Fruit fly (Drosophila melanogaster) whole organism, embryonic: ENCODE measurements around the gene CG46427.

Source experiments
- BEAF-32 ChIP-seq: fragments of 200-800 bp; sonication (Bioruptor generic); optimal IDR thresholded peaks from 3 replicates; lab custom pipeline; 2017; ENCODE audit warnings: missing biosample characterization, missing genetic modification characterization, mild to moderate bottlenecking, moderate library complexity, missing genetic modification reagents
- Blimp-1 ChIP-seq: fragments of 200-800 bp; sonication (Bioruptor generic); optimal IDR thresholded peaks from 3 replicates; lab custom pipeline; 2018; ENCODE audit warnings: missing biosample characterization, missing genetic modification characterization, mild to moderate bottlenecking, moderate library complexity, missing genetic modification reagents
- BtbVII ChIP-seq: fragments of 200-800 bp; sonication (Bioruptor generic); optimal IDR thresholded peaks from 3 replicates; lab custom pipeline; 2017; ENCODE audit warnings: missing biosample characterization, mild to moderate bottlenecking, missing genetic modification characterization
- Bteb2 ChIP-seq: fragments of 200-800 bp; sonication (Bioruptor generic); optimal IDR thresholded peaks from 2 replicates; lab custom pipeline; 2016; ENCODE audit warnings: missing biosample characterization, missing genetic modification characterization
- C15 ChIP-seq: fragments of 200-800 bp; sonication (Bioruptor generic); IDR thresholded peaks from 3 replicates; pipeline ENCODE4 v1.3.6; 2022; ENCODE audit warnings: missing biosample characterization, missing genetic modification characterization
- CG10366 ChIP-seq: fragments of 200-800 bp; sonication (Bioruptor generic); IDR thresholded peaks from 2 replicates; pipeline ENCODE4 v1.3.6; 2022; ENCODE audit warnings: missing biosample characterization, missing genetic modification characterization
- CG11504 ChIP-seq: fragments of 200-800 bp; sonication (Bioruptor generic); optimal IDR thresholded peaks from 3 replicates; lab custom pipeline; 2019; ENCODE audit warnings: missing biosample characterization, mild to moderate bottlenecking, missing genetic modification characterization, moderate library complexity
- CG12071 ChIP-seq: fragments of 200-800 bp; sonication (Bioruptor generic); optimal IDR thresholded peaks from 3 replicates; lab custom pipeline; 2018; ENCODE audit warnings: missing biosample characterization, mild to moderate bottlenecking, missing genetic modification characterization
- CG12219 ChIP-seq: fragments of 200-800 bp; sonication (Bioruptor generic); optimal IDR thresholded peaks from 3 replicates; lab custom pipeline; 2018; ENCODE audit warnings: missing biosample characterization, mild to moderate bottlenecking, missing genetic modification characterization
- CG13123 ChIP-seq: fragments of 200-800 bp; sonication (Bioruptor generic); optimal IDR thresholded peaks from 2 replicates; lab custom pipeline; 2016; ENCODE audit warnings: missing biosample characterization, missing genetic modification characterization
- CG15696 ChIP-seq: fragments of 200-800 bp; sonication (Bioruptor generic); optimal IDR thresholded peaks from 2 replicates; lab custom pipeline; 2019; ENCODE audit warnings: missing biosample characterization, mild to moderate bottlenecking, missing genetic modification characterization, moderate library complexity
- CG17912 ChIP-seq: fragments of 200-800 bp; sonication (Bioruptor generic); optimal IDR thresholded peaks from 2 replicates; lab custom pipeline; 2018; ENCODE audit warnings: missing biosample characterization, mild to moderate bottlenecking, missing genetic modification characterization
- CG32532 ChIP-seq: fragments of 200-800 bp; sonication (Bioruptor generic); IDR thresholded peaks from 2 replicates; pipeline ENCODE4 v1.3.6; 2022; ENCODE audit warnings: missing biosample characterization, missing genetic modification characterization
- CG34376 ChIP-seq: fragments of 200-800 bp; sonication (Bioruptor generic); optimal IDR thresholded peaks from 2 replicates; lab custom pipeline; 2018; ENCODE audit warnings: missing biosample characterization, mild to moderate bottlenecking, missing genetic modification characterization
- CG4360 ChIP-seq: fragments of 200-800 bp; sonication (Bioruptor generic); IDR thresholded peaks from 2 replicates; pipeline ENCODE4 v1.3.6; 2022; ENCODE audit warnings: missing biosample characterization, missing genetic modification characterization
- CG4707 ChIP-seq: fragments of 200-800 bp; sonication (Bioruptor generic); optimal IDR thresholded peaks from 2 replicates; lab custom pipeline; 2018; ENCODE audit warnings: missing biosample characterization, mild to moderate bottlenecking, missing genetic modification characterization, moderate library complexity
- CG6689 ChIP-seq: fragments of 200-800 bp; sonication (Bioruptor generic); IDR thresholded peaks from 2 replicates; pipeline ENCODE4 v1.3.6; 2022; ENCODE audit warnings: missing biosample characterization, missing genetic modification characterization
- CG6813 ChIP-seq: fragments of 200-800 bp; sonication (Bioruptor generic); optimal IDR thresholded peaks from 2 replicates; lab custom pipeline; 2017; ENCODE audit warnings: missing biosample characterization, missing genetic modification characterization, mild to moderate bottlenecking, moderate library complexity, missing genetic modification reagents
- CG6854 ChIP-seq: fragments of 200-800 bp; sonication (Bioruptor generic); optimal IDR thresholded peaks from 3 replicates; lab custom pipeline; 2017; ENCODE audit warnings: missing biosample characterization, mild to moderate bottlenecking, missing genetic modification characterization
- CG7839 ChIP-seq: fragments of 200-800 bp; sonication (Bioruptor generic); optimal IDR thresholded peaks from 3 replicates; lab custom pipeline; 2018; ENCODE audit warnings: missing biosample characterization, mild to moderate bottlenecking, missing genetic modification characterization, moderate library complexity
- CG8281 ChIP-seq: fragments of 200-800 bp; sonication (Bioruptor generic); optimal IDR thresholded peaks from 2 replicates; lab custom pipeline; 2018; ENCODE audit warnings: missing biosample characterization, mild to moderate bottlenecking, missing genetic modification characterization, moderate library complexity
- CG8388 ChIP-seq: fragments of 200-800 bp; sonication (Bioruptor generic); optimal IDR thresholded peaks from 2 replicates; lab custom pipeline; 2019; ENCODE audit warnings: missing biosample characterization, mild to moderate bottlenecking, missing genetic modification characterization, moderate library complexity
- CG9932 ChIP-seq: fragments of 200-800 bp; sonication (Bioruptor generic); IDR thresholded peaks from 2 replicates; pipeline ENCODE4 v1.3.6; 2022; ENCODE audit warnings: missing biosample characterization, missing genetic modification characterization
- CrebB ChIP-seq: fragments of 200-800 bp; sonication (Bioruptor generic); optimal IDR thresholded peaks from 3 replicates; lab custom pipeline; 2018; ENCODE audit warnings: missing biosample characterization, mild to moderate bottlenecking, missing genetic modification characterization
- H2.0 ChIP-seq: fragments of 200-800 bp; sonication (Bioruptor generic); IDR thresholded peaks from 2 replicates; pipeline ENCODE4 v1.3.6; 2022; ENCODE audit warnings: missing biosample characterization, missing genetic modification characterization
- HLH3B ChIP-seq: fragments of 200-800 bp; sonication (Bioruptor generic); IDR thresholded peaks from 2 replicates; pipeline ENCODE4 v1.3.6; 2022; ENCODE audit warnings: missing biosample characterization, missing genetic modification characterization
- Hr39 ChIP-seq: fragments of >200 bp; optimal IDR thresholded peaks from 2 replicates; lab custom pipeline; 2017
- Lim3 ChIP-seq: fragments of 200-800 bp; sonication (Bioruptor generic); IDR thresholded peaks from 2 replicates; pipeline ENCODE4 v1.3.6; 2022; ENCODE audit warnings: missing biosample characterization, missing genetic modification characterization
- Lpt ChIP-seq: fragments of >200 bp; optimal IDR thresholded peaks from 2 replicates; lab custom pipeline; 2018; ENCODE audit warnings: missing biosample characterization, missing genetic modification characterization
- MTF-1 ChIP-seq: fragments of 200-800 bp; sonication (Bioruptor generic); optimal IDR thresholded peaks from 2 replicates; lab custom pipeline; 2018; ENCODE audit warnings: missing biosample characterization, mild to moderate bottlenecking, missing genetic modification characterization, borderline replicate concordance
- Oaz ChIP-seq: fragments of 200-800 bp; sonication (Bioruptor generic); IDR thresholded peaks from 2 replicates; pipeline ENCODE4 v1.3.6; 2022; ENCODE audit warnings: missing biosample characterization, missing genetic modification characterization
- Opbp ChIP-seq: fragments of 200-800 bp; sonication (Bioruptor generic); IDR thresholded peaks from 3 replicates; pipeline ENCODE4 v1.3.6; 2022; ENCODE audit warnings: missing biosample characterization, missing genetic modification characterization; ENCODE audit not compliant: partially characterized antibody
- Ravus ChIP-seq: fragments of 200-800 bp; sonication (Bioruptor generic); IDR thresholded peaks from 2 replicates; pipeline ENCODE4 v1.3.6; 2022; ENCODE audit warnings: missing biosample characterization, missing genetic modification characterization
- Side ChIP-seq: fragments of 200-800 bp; sonication (Bioruptor generic); optimal IDR thresholded peaks from 2 replicates; lab custom pipeline; 2016; ENCODE audit warnings: missing biosample characterization, missing genetic modification characterization
- Sin3A ChIP-seq: fragments of >200 bp; optimal IDR thresholded peaks from 2 replicates; lab custom pipeline; 2018
- Six4 ChIP-seq: fragments of 200-800 bp; sonication (Bioruptor generic); optimal IDR thresholded peaks from 2 replicates; lab custom pipeline; 2016; ENCODE audit warnings: missing biosample characterization, missing genetic modification characterization
- Sox100B ChIP-seq: fragments of 200-800 bp; sonication (Bioruptor generic); optimal IDR thresholded peaks from 3 replicates; lab custom pipeline; 2018; ENCODE audit warnings: missing biosample characterization, mild to moderate bottlenecking, missing genetic modification characterization
- Tbp ChIP-seq: fragments of >200 bp; optimal IDR thresholded peaks from 2 replicates; lab custom pipeline; 2018; ENCODE audit warnings: missing biosample characterization, missing genetic modification characterization
- ac ChIP-seq: fragments of 200-800 bp; sonication (Bioruptor generic); optimal IDR thresholded peaks from 3 replicates; lab custom pipeline; 2017; ENCODE audit warnings: missing biosample characterization, mild to moderate bottlenecking, missing genetic modification characterization
- gcm2 ChIP-seq: fragments of 200-800 bp; sonication (Bioruptor generic); optimal IDR thresholded peaks from 2 replicates; lab custom pipeline; 2016; ENCODE audit warnings: missing biosample characterization, missing genetic modification characterization
- hbn ChIP-seq: fragments of 200-800 bp; sonication (Bioruptor generic); IDR thresholded peaks from 2 replicates; pipeline ENCODE4 v1.3.6; 2022; ENCODE audit warnings: missing biosample characterization, missing genetic modification characterization; ENCODE audit not compliant: partially characterized antibody
- jigr1 ChIP-seq: fragments of 200-800 bp; sonication (Bioruptor generic); IDR thresholded peaks from 3 replicates; pipeline ENCODE4 v1.3.6; 2022; ENCODE audit warnings: missing biosample characterization, missing genetic modification characterization
- knrl ChIP-seq: fragments of 200-800 bp; sonication (Bioruptor generic); IDR thresholded peaks from 3 replicates; pipeline ENCODE4 v1.3.6; 2022; ENCODE audit warnings: missing biosample characterization, missing genetic modification characterization; ENCODE audit not compliant: partially characterized antibody
- mld ChIP-seq: fragments of 200-800 bp; sonication (Bioruptor generic); IDR thresholded peaks from 3 replicates; pipeline ENCODE4 v1.3.6; 2022; ENCODE audit warnings: missing biosample characterization, missing genetic modification characterization; ENCODE audit not compliant: partially characterized antibody
- nom ChIP-seq: fragments of 200-800 bp; sonication (Bioruptor generic); optimal IDR thresholded peaks from 2 replicates; lab custom pipeline; 2017; ENCODE audit warnings: missing biosample characterization, missing genetic modification characterization, mild to moderate bottlenecking, moderate library complexity, missing genetic modification reagents
- psq ChIP-seq: fragments of 200-800 bp; sonication (Bioruptor generic); optimal IDR thresholded peaks from 2 replicates; lab custom pipeline; 2017; ENCODE audit warnings: missing biosample characterization, missing genetic modification characterization
- toy ChIP-seq: fragments of 200-800 bp; sonication (Bioruptor generic); IDR thresholded peaks from 2 replicates; pipeline ENCODE4 v1.3.6; 2022; ENCODE audit warnings: missing biosample characterization, missing genetic modification characterization
- ttk ChIP-seq: fragments of 200-800 bp; sonication (Bioruptor generic); IDR thresholded peaks from 2 replicates; pipeline ENCODE4 v2.1.2; 2022; ENCODE audit warnings: missing biosample characterization, missing genetic modification characterization
- unpg ChIP-seq: fragments of 200-800 bp; sonication (Bioruptor generic); optimal IDR thresholded peaks from 3 replicates; lab custom pipeline; 2018; ENCODE audit warnings: missing biosample characterization, mild to moderate bottlenecking, missing genetic modification characterization, moderate library complexity
- vvl ChIP-seq: fragments of 200-800 bp; sonication (Bioruptor generic); IDR thresholded peaks from 2 replicates; pipeline ENCODE4 v1.3.6; 2022; ENCODE audit warnings: missing biosample characterization, missing genetic modification characterization
- zfh2 ChIP-seq: fragments of 200-800 bp; sonication (Bioruptor generic); optimal IDR thresholded peaks from 2 replicates; lab custom pipeline; 2016; ENCODE audit warnings: missing biosample characterization, missing genetic modification characterization

The CG46427 gene

dm6 chr3R:12422379-12422975 lies 16.5 kb downstream of the CG46427 start, which contains the start of the genes Scgbeta and CG17202 (continued):
- TF ChIP-seq CG10366 (GFP tag; lab: Robert Waterston, UW) (no peak), CG34376 (GFP tag; lab: Kevin White, UChicago) (peak; percentile 40), unpg (GFP tag; lab: Kevin White, UChicago) (no peak), BtbVII (GFP tag; lab: Kevin White, UChicago) (no peak), Oaz (GFP tag; lab: Robert Waterston, UW) (no peak), CG9932 (peak; percentile 56), CG4707 (GFP tag; lab: Kevin White, UChicago) (no peak), CG6689 (no peak), jigr1 (no peak), Side (GFP tag; lab: Kevin White, UChicago) (peak; percentile 11), CG32532 (GFP tag; lab: Robert Waterston, UW) (no peak; the same call in 1 of the 2 replicates), Six4 (GFP tag; lab: Kevin White, UChicago) (no peak), psq (GFP tag; lab: Kevin White, UChicago) (no peak), gcm2 (GFP tag; lab: Kevin White, UChicago) (no peak), CG8281 (no peak), mld (GFP tag; lab: Robert Waterston, UW) (no peak), Blimp-1 (no peak), BEAF-32 (GFP tag; lab: Kevin White, UChicago) (peak; percentile 37), Lpt (GFP tag; lab: Kevin White, UChicago) (no peak), H2.0 (GFP tag; lab: Robert Waterston, UW) (no peak), HLH3B (GFP tag; lab: Robert Waterston, UW) (no peak), nom (no peak), CG4360 (no peak), Ravus (GFP tag; lab: Robert Waterston, UW) (no peak), Bteb2 (GFP tag; lab: Kevin White, UChicago) (peak; percentile 7), Hr39 (lab: Kevin White, UChicago) (no peak), CG15696 (tag; lab: Kevin White, UChicago) (no peak), CG11504 (tag; lab: Kevin White, UChicago) (no peak), C15 (GFP tag; lab: Robert Waterston, UW) (no peak), CG17912 (GFP tag; lab: Kevin White, UChicago) (no peak), CG6813 (no peak), CG12071 (GFP tag; lab: Kevin White, UChicago) (no peak), ac (GFP tag; lab: Kevin White, UChicago) (no peak), Opbp (0 out of 3 replicates have a peak, but pooled peaks have one; percentile 22), CG13123 (no peak), Lim3 (GFP tag; lab: Robert Waterston, UW) (no peak), CG6854 (GFP tag; lab: Kevin White, UChicago) (no peak), MTF-1 (GFP tag; lab: Kevin White, UChicago) (no peak), vvl (GFP tag; lab: Robert Waterston, UW) (no peak), ttk (GFP tag; lab: Robert Waterston, UW) (no peak), Sin3A (peak; percentile 59), Tbp (GFP tag; lab: Kevin White, UChicago) (no peak), CG12219 (GFP tag; lab: Kevin White, UChicago) (no peak), toy (GFP tag; lab: Robert Waterston, UW) (no peak), knrl (peak; percentile 49; the same call in 1 of the 3 replicates), CrebB (no peak), CG8388 (GFP tag; lab: Kevin White, UChicago) (no peak), hbn (GFP tag; lab: Robert Waterston, UW) (no peak), zfh2 (GFP tag; lab: Kevin White, UChicago) (no peak), Sox100B (GFP tag; lab: Kevin White, UChicago) (no peak), CG7839 (tag; lab: Kevin White, UChicago) (no peak)
